Fruit fly (Drosophila melanogaster) whole organism, embryonic: ENCODE data around the gene Nup153.

Source experiments
- Atf-2 ChIP-seq: fragments of 200-800 bp; sonication (Bioruptor generic); optimal IDR thresholded peaks from 2 replicates; lab custom pipeline; 2016; ENCODE audit warnings: missing biosample characterization, missing genetic modification characterization
- Awh ChIP-seq: fragments of 200-800 bp; sonication (Bioruptor generic); IDR thresholded peaks from 2 replicates; pipeline ENCODE4, ENCODE4 v1.3.6; 2022; ENCODE audit warnings: missing biosample characterization, missing genetic modification characterization
- BEAF-32 ChIP-seq: fragments of 200-800 bp; sonication (Bioruptor generic); optimal IDR thresholded peaks from 3 replicates; lab custom pipeline; 2017; ENCODE audit warnings: missing biosample characterization, missing genetic modification characterization, mild to moderate bottlenecking, moderate library complexity, missing genetic modification reagents
- CG12744 ChIP-seq: fragments of 200-800 bp; sonication (Bioruptor generic); optimal IDR thresholded peaks from 2 replicates; lab custom pipeline; 2016; ENCODE audit warnings: missing biosample characterization, missing genetic modification characterization
- CG15479 ChIP-seq: fragments of 200-800 bp; sonication (Bioruptor generic); optimal IDR thresholded peaks from 3 replicates; lab custom pipeline; 2019; ENCODE audit warnings: missing biosample characterization, mild to moderate bottlenecking, missing genetic modification characterization, moderate library complexity
- CG15601 ChIP-seq: fragments of 200-800 bp; sonication (Bioruptor generic); optimal IDR thresholded peaks from 3 replicates; lab custom pipeline; 2019; ENCODE audit warnings: missing biosample characterization, mild to moderate bottlenecking, missing genetic modification characterization, moderate library complexity
- CG1647 ChIP-seq: fragments of 200-800 bp; sonication (Bioruptor generic); optimal IDR thresholded peaks from 3 replicates; lab custom pipeline; 2016; ENCODE audit warnings: missing biosample characterization, missing genetic modification characterization
- CG17385 ChIP-seq: fragments of 200-800 bp; sonication (Bioruptor generic); optimal IDR thresholded peaks from 3 replicates; lab custom pipeline; 2018; ENCODE audit warnings: missing biosample characterization, mild to moderate bottlenecking, missing genetic modification characterization
- CG17612 ChIP-seq: fragments of 200-800 bp; sonication (Bioruptor generic); IDR thresholded peaks from 2 replicates; pipeline ENCODE4 v1.3.6; 2022; ENCODE audit warnings: missing biosample characterization, missing genetic modification characterization
- CG17829 ChIP-seq: fragments of 200-800 bp; optimal IDR thresholded peaks from 2 replicates; lab custom pipeline; 2019; ENCODE audit warnings: missing biosample characterization, mild to moderate bottlenecking, missing genetic modification characterization, moderate library complexity
- CG2875 ChIP-seq: fragments of 200-800 bp; sonication (Bioruptor generic); optimal IDR thresholded peaks from 2 replicates; lab custom pipeline; 2017; ENCODE audit warnings: missing biosample characterization, mild to moderate bottlenecking, missing genetic modification characterization, missing genetic modification reagents
- CG31365 ChIP-seq: fragments of 200-800 bp; sonication (Bioruptor generic); optimal IDR thresholded peaks from 2 replicates; lab custom pipeline; 2018; ENCODE audit warnings: missing biosample characterization, mild to moderate bottlenecking, missing genetic modification characterization
- CG3838 ChIP-seq: fragments of 200-800 bp; sonication (Bioruptor generic); optimal IDR thresholded peaks from 3 replicates; lab custom pipeline; 2016; ENCODE audit warnings: missing biosample characterization, missing genetic modification characterization
- CG3847 ChIP-seq: fragments of 200-800 bp; sonication (Bioruptor generic); IDR thresholded peaks from 2 replicates; pipeline ENCODE4 v1.3.6; 2022; ENCODE audit warnings: missing biosample characterization, missing genetic modification characterization
- CG4360 ChIP-seq: fragments of 200-800 bp; sonication (Bioruptor generic); IDR thresholded peaks from 2 replicates; pipeline ENCODE4 v1.3.6; 2022; ENCODE audit warnings: missing biosample characterization, missing genetic modification characterization
- CG43689 ChIP-seq: fragments of 200-800 bp; sonication (Bioruptor generic); IDR thresholded peaks from 2 replicates; pipeline ENCODE4 v1.3.6; 2022; ENCODE audit warnings: missing biosample characterization, missing genetic modification characterization
- CG4404 ChIP-seq: fragments of 200-800 bp; sonication (Bioruptor generic); IDR thresholded peaks from 2 replicates; pipeline ENCODE4 v1.3.6; 2022; ENCODE audit warnings: missing biosample characterization, missing genetic modification characterization
- CG4854 ChIP-seq: fragments of 200-800 bp; sonication (Bioruptor generic); optimal IDR thresholded peaks from 2 replicates; lab custom pipeline; 2016; ENCODE audit warnings: missing biosample characterization, missing genetic modification characterization, inconsistent platforms
- CG6175 ChIP-seq: fragments of 200-800 bp; sonication (Bioruptor generic); IDR thresholded peaks from 3 replicates; pipeline ENCODE4 v1.3.6; 2022; ENCODE audit warnings: missing biosample characterization, missing genetic modification characterization
- CG7786 ChIP-seq: fragments of 200-800 bp; sonication (Bioruptor generic); optimal IDR thresholded peaks from 2 replicates; lab custom pipeline; 2016; ENCODE audit warnings: missing biosample characterization, missing genetic modification characterization
- CG8089 ChIP-seq: fragments of 200-800 bp; sonication (Bioruptor generic); optimal IDR thresholded peaks from 3 replicates; lab custom pipeline; 2016; ENCODE audit warnings: missing biosample characterization, missing genetic modification characterization
- CG8359 ChIP-seq: fragments of 200-800 bp; sonication (Bioruptor generic); optimal IDR thresholded peaks from 2 replicates; lab custom pipeline; 2017; ENCODE audit warnings: missing biosample characterization, mild to moderate bottlenecking, missing genetic modification characterization, borderline replicate concordance
- CG8944 ChIP-seq: fragments of 200-800 bp; sonication (Bioruptor generic); optimal IDR thresholded peaks from 3 replicates; lab custom pipeline; 2016; ENCODE audit warnings: missing biosample characterization, missing genetic modification characterization
- CG9797 ChIP-seq: fragments of 200-800 bp; sonication (Bioruptor generic); optimal IDR thresholded peaks from 3 replicates; lab custom pipeline; 2018; ENCODE audit warnings: missing biosample characterization, mild to moderate bottlenecking, missing genetic modification characterization
- Dbx ChIP-seq: fragments of 200-800 bp; sonication (Bioruptor generic); IDR thresholded peaks from 3 replicates; pipeline ENCODE4 v1.3.6; 2022; ENCODE audit warnings: missing biosample characterization, missing genetic modification characterization
- Elba2 ChIP-seq: fragments of 200-800 bp; sonication (Bioruptor generic); optimal IDR thresholded peaks from 3 replicates; lab custom pipeline; 2016; ENCODE audit warnings: missing biosample characterization, missing genetic modification characterization
- Ets65A ChIP-seq: fragments of 200-800 bp; sonication (Bioruptor generic); peaks from one replicate; lab custom pipeline; 2016; ENCODE audit warnings: missing biosample characterization, missing genetic modification characterization
- Fer1 ChIP-seq: fragments of 200-800 bp; sonication (Bioruptor generic); optimal IDR thresholded peaks from 2 replicates; lab custom pipeline; 2017; ENCODE audit warnings: missing biosample characterization, mild to moderate bottlenecking, missing genetic modification characterization
- GATAe ChIP-seq: fragments of 200-800 bp; sonication (Bioruptor generic); conservative IDR thresholded peaks from 2 replicates; pipeline ENCODE4 v1.3.6; 2022; ENCODE audit warnings: missing biosample characterization, missing genetic modification characterization
- HHEX ChIP-seq: fragments of 200-800 bp; sonication (Bioruptor generic); optimal IDR thresholded peaks from 3 replicates; lab custom pipeline; 2017; ENCODE audit warnings: missing biosample characterization, mild to moderate bottlenecking, missing genetic modification characterization, missing genetic modification reagents
- Lpt ChIP-seq: fragments of >200 bp; optimal IDR thresholded peaks from 2 replicates; lab custom pipeline; 2018; ENCODE audit warnings: missing biosample characterization, missing genetic modification characterization
- MESR4 ChIP-seq: fragments of 200-800 bp; sonication (Bioruptor generic); optimal IDR thresholded peaks from 2 replicates; lab custom pipeline; 2018; ENCODE audit warnings: missing biosample characterization, mild to moderate bottlenecking, missing genetic modification characterization, moderate library complexity
- Mad ChIP-seq: fragments of 200-800 bp; sonication (Bioruptor generic); optimal IDR thresholded peaks from 2 replicates; lab custom pipeline; 2016; ENCODE audit warnings: missing biosample characterization, missing genetic modification characterization
- Rfx ChIP-seq: fragments of 200-800 bp; sonication (Bioruptor generic); IDR thresholded peaks from 2 replicates; pipeline ENCODE4 v1.3.6; 2022; ENCODE audit warnings: missing biosample characterization, missing genetic modification characterization
- Side ChIP-seq: fragments of 200-800 bp; sonication (Bioruptor generic); optimal IDR thresholded peaks from 2 replicates; lab custom pipeline; 2016; ENCODE audit warnings: missing biosample characterization, missing genetic modification characterization
- TFAM ChIP-seq: fragments of 200-800 bp; sonication (Bioruptor generic); optimal IDR thresholded peaks from 2 replicates; lab custom pipeline; 2017; ENCODE audit warnings: missing biosample characterization, missing genetic modification characterization, inconsistent platforms
- ab ChIP-seq: fragments of 200-800 bp; sonication (Bioruptor generic); optimal IDR thresholded peaks from 2 replicates; lab custom pipeline; 2016; ENCODE audit warnings: missing biosample characterization, missing genetic modification characterization
- amos ChIP-seq: fragments of 200-800 bp; sonication (Bioruptor generic); IDR thresholded peaks from 2 replicates; pipeline ENCODE4 v1.3.6; 2022; ENCODE audit warnings: missing biosample characterization, missing genetic modification characterization; ENCODE audit not compliant: partially characterized antibody
- bcd ChIP-seq: fragments of 200-800 bp; sonication (Bioruptor generic); optimal IDR thresholded peaks from 2 replicates; lab custom pipeline; 2017; ENCODE audit warnings: missing biosample characterization, mild to moderate bottlenecking, missing genetic modification characterization
- crp ChIP-seq, 2 experiments: fragments of 200-800 bp; sonication (Bioruptor generic); optimal IDR thresholded peaks; 2 replicates in 1 of 2; 3 replicates in 1 of 2; lab custom pipeline; 2017; ENCODE audit warnings: missing biosample characterization in 2 of 2, missing genetic modification characterization in 2 of 2, mild to moderate bottlenecking in 1 of 2, moderate library complexity in 1 of 2
- esg ChIP-seq: fragments of 200-800 bp; sonication (Bioruptor generic); conservative IDR thresholded peaks from 2 replicates; pipeline ENCODE4 v1.3.6; 2022; ENCODE audit warnings: missing biosample characterization, missing genetic modification characterization
- grn ChIP-seq: fragments of 200-800 bp; sonication (Bioruptor generic); optimal IDR thresholded peaks from 3 replicates; lab custom pipeline; 2017; ENCODE audit warnings: missing biosample characterization, missing genetic modification characterization
- gsb-n ChIP-seq: fragments of 200-800 bp; sonication (Bioruptor generic); optimal IDR thresholded peaks from 3 replicates; lab custom pipeline; 2018; ENCODE audit warnings: missing biosample characterization, mild to moderate bottlenecking, missing genetic modification characterization
- her ChIP-seq: fragments of 200-800 bp; sonication (Bioruptor generic); optimal IDR thresholded peaks from 2 replicates; lab custom pipeline; 2016; ENCODE audit warnings: missing biosample characterization, missing genetic modification characterization
- inv ChIP-seq: fragments of 200-800 bp; sonication (Bioruptor generic); IDR thresholded peaks from 2 replicates; pipeline ENCODE4 v1.3.6; 2022; ENCODE audit warnings: missing biosample characterization, missing genetic modification characterization; ENCODE audit not compliant: partially characterized antibody
- nau ChIP-seq: fragments of 200-800 bp; sonication (Bioruptor generic); optimal IDR thresholded peaks from 3 replicates; lab custom pipeline; 2017; ENCODE audit warnings: missing biosample characterization, mild to moderate bottlenecking, missing genetic modification characterization, missing genetic modification reagents
- scrt ChIP-seq: fragments of 200-800 bp; sonication (Bioruptor generic); optimal IDR thresholded peaks from 2 replicates; lab custom pipeline; 2018; ENCODE audit warnings: missing biosample characterization, mild to moderate bottlenecking, missing genetic modification characterization, moderate library complexity
- sd ChIP-seq: fragments of 200-800 bp; sonication (Bioruptor generic); optimal IDR thresholded peaks from 3 replicates; lab custom pipeline; 2018; ENCODE audit warnings: missing biosample characterization, mild to moderate bottlenecking, missing genetic modification characterization, moderate library complexity
- sens ChIP-seq: fragments of 200-800 bp; sonication (Bioruptor generic); peaks from one replicate; lab custom pipeline; 2016; ENCODE audit warnings: missing biosample characterization, missing genetic modification characterization
- sisA ChIP-seq: fragments of 200-800 bp; sonication (Bioruptor generic); IDR thresholded peaks from 2 replicates; pipeline ENCODE4 v1.3.6; 2022; ENCODE audit warnings: missing biosample characterization, missing genetic modification characterization
- so ChIP-seq: fragments of 200-800 bp; sonication (Bioruptor generic); IDR thresholded peaks from 3 replicates; pipeline ENCODE4 v1.3.6; 2022; ENCODE audit warnings: missing biosample characterization, missing genetic modification characterization
- unc-4 ChIP-seq: fragments of 200-800 bp; sonication (Bioruptor generic); IDR thresholded peaks from 2 replicates; pipeline ENCODE4 v1.3.6; 2022; ENCODE audit warnings: missing biosample characterization, missing genetic modification characterization; ENCODE audit not compliant: partially characterized antibody

The Nup153 gene

dm6 chrX:16552567-16552966, 46.5 kb upstream of the Nup153 start (continued):
- no peak for TF ChIP-seq inv (GFP tag; lab: Robert Waterston, UW)
- peak; percentile 47 for TF ChIP-seq CG4854 (GFP tag; lab: Kevin White, UChicago)
- TF ChIP-seq amos (GFP tag; lab: Robert Waterston, UW), result no peak
- TF ChIP-seq CG8944 (GFP tag; lab: Kevin White, UChicago), result peak; percentile 44
- 0 out of 2 replicates have a peak, but pooled peaks have one; percentile 40 for TF ChIP-seq Awh
- TF ChIP-seq MESR4 (GFP tag; lab: Kevin White, UChicago), result no peak
- peak; percentile 68 for TF ChIP-seq CG3847 (GFP tag; lab: Robert Waterston, UW)
- no peak for TF ChIP-seq CG9797 (GFP tag; lab: Kevin White, UChicago)
- TF ChIP-seq grn (GFP tag; lab: Kevin White, UChicago), result peak; percentile 95
- TF ChIP-seq sens (GFP tag; lab: Kevin White, UChicago), result peak; percentile 91
- peak; percentile 84 for TF ChIP-seq HHEX (GFP tag; lab: Kevin White, UChicago)
- peak; percentile 61 for TF ChIP-seq CG7786 (GFP tag; lab: Kevin White, UChicago)
- 0 out of 2 replicates have a peak, but pooled peaks have one; percentile 7 for TF ChIP-seq CG43689 (GFP tag; lab: Robert Waterston, UW)
- no peak for TF ChIP-seq CG6175 (GFP tag; lab: Robert Waterston, UW)
- peak; percentile 84 for TF ChIP-seq Rfx (GFP tag; lab: Robert Waterston, UW)
- TF ChIP-seq CG15601 (tag; lab: Kevin White, UChicago), result peak; percentile 55
- TF ChIP-seq ab (GFP tag; lab: Kevin White, UChicago), result no peak
- TF ChIP-seq CG8359 (GFP tag; lab: Kevin White, UChicago), result peak; percentile 44
- TF ChIP-seq Ets65A (GFP tag; lab: Kevin White, UChicago), result peak; percentile 91
- TF ChIP-seq TFAM, result no peak
- TF ChIP-seq her (GFP tag; lab: Kevin White, UChicago), result peak; percentile 58
- peak; percentile 81 for TF ChIP-seq bcd
- peak; percentile 76 for TF ChIP-seq sisA
- TF ChIP-seq CG17385 (GFP tag; lab: Kevin White, UChicago), result no peak
- TF ChIP-seq CG1647 (GFP tag; lab: Kevin White, UChicago), result peak; percentile 25
- no peak for TF ChIP-seq BEAF-32 (GFP tag; lab: Kevin White, UChicago)
- peak in 1 of 2 experiments; percentile 5 for TF ChIP-seq crp (GFP tag; optimal IDR thresholded peaks at IDR 0.05; lab: Kevin White, UChicago)
- TF ChIP-seq gsb-n (tag; lab: Kevin White, UChicago), result peak; percentile 79
- TF ChIP-seq CG15479, result no peak
- peak; percentile 42 for TF ChIP-seq CG3838 (GFP tag; lab: Kevin White, UChicago)
- TF ChIP-seq Elba2 (GFP tag; lab: Kevin White, UChicago), result no peak
- TF ChIP-seq CG17612 (GFP tag; lab: Robert Waterston, UW), result peak; percentile 13; the same call in 1 of the 2 replicates
- TF ChIP-seq scrt, result peak; percentile 69
- TF ChIP-seq Atf-2 (GFP tag; lab: Kevin White, UChicago), result peak; percentile 67

- TF ChIP-seq GATAe (GFP tag; lab: Robert Waterston, UW) (peak; percentile 63), CG4404 (no peak), sd (tag; lab: Kevin White, UChicago) (peak; percentile 24), nau (GFP tag; lab: Kevin White, UChicago) (no peak), Lpt (GFP tag; lab: Kevin White, UChicago) (peak; percentile 9), CG4360 (GFP tag; lab: Robert Waterston, UW) (peak; percentile 35; the same call in 1 of the 2 replicates), so (no peak), CG12744 (GFP tag; lab: Kevin White, UChicago) (no peak), CG8089 (no peak), Side (GFP tag; lab: Kevin White, UChicago) (no peak), esg (GFP tag; lab: Robert Waterston, UW) (no peak), CG31365 (tag; lab: Kevin White, UChicago) (peak; percentile 99), Fer1 (GFP tag; lab: Kevin White, UChicago) (no peak), unc-4 (no peak), CG2875 (no peak), Mad (GFP tag; lab: Kevin White, UChicago) (no peak), Dbx (GFP tag; lab: Robert Waterston, UW) (no peak), CG17829 (tag; lab: Kevin White, UChicago) (no peak)
Observed at dm6 chrX:16552968-16553417, 46.0 kb upstream of the Nup153 start.
